Worm (Caenorhabditis elegans): ENCODE results near the gene ins-6.
"Not testable (repeated sequence)": the region's sequence is repeated elsewhere in the genome, so short reads cannot be mapped to it uniquely, and the experiment has no call there.

The ins-6 gene

DNA sequence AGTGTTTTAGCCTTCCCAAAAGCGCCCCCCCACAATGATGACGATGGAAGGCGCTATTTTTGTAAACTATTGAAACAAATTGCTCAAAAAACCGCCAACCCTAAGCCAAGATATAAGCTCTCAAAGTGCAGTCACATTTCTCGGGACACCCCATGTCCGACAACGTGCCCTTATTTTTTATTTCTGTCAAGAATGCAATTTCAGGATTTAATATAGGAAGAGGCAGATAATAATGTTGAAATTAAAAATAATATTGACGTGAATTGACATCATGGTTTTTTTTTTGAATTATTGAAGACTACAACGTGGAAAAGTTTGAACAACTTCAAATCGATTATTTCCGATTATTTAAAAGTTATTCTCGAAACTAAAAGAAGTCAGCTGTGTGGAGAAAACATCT, 13.8 kb downstream of the ins-6 start, which contains the start of gene ZK84.2:
ZK84.2 (plus strand) TSS at position 301 of the 400 bp plus-strand sequence.
- not testable (repeated sequence) for TF ChIP-seq dpl-1 (GFP tag; optimal IDR thresholded peaks at IDR 0.05); zip-2 (tag; optimal IDR thresholded peaks at IDR 0.05); D1046.2 (GFP tag; IDR thresholded peaks at IDR 0.05)

ce11 chrII:6016410-6016809, 16.2 kb downstream of the ins-6 start, which contains the start of gene ZK84.5:
ZK84.5 (minus strand) TSS chrII:6016510.
- TF ChIP-seq jun-1 (tag; optimal IDR thresholded peaks at IDR 0.05) (no peak), F37D6.2 (tag; optimal IDR thresholded peaks at IDR 0.05) (no peak), ceh-82 (tag; optimal IDR thresholded peaks at IDR 0.05) (no peak), mxl-2 (GFP tag; conservative IDR thresholded peaks at IDR 0.05) (no peak), lin-13 (GFP tag; optimal IDR thresholded peaks at IDR 0.05) (no peak), arid-1 (GFP tag; conservative IDR thresholded peaks at IDR 0.05) (no peak)

ce11 chrII:6020353-6020752, 20.1 kb downstream of the ins-6 start, which contains the start of gene ZK84.1:
ZK84.1 (plus strand) TSS chrII:6020653.
- TF ChIP-seq madf-5 (GFP tag; IDR thresholded peaks at IDR 0.05), result no peak
- no peak for TF ChIP-seq F49E8.2 (tag; optimal IDR thresholded peaks at IDR 0.05; ENCODE audit: borderline replicate concordance)

ce11 chrII:6022596-6022995, 22.4 kb downstream of the ins-6 start:
- TF ChIP-seq egl-43 (GFP tag; IDR thresholded peaks at IDR 0.05) (no peak), set-16 (GFP tag; IDR thresholded peaks at IDR 0.05) (peak; percentile 98), mep-1 (tag; optimal IDR thresholded peaks at IDR 0.05) (no peak), lin-13 (GFP tag; optimal IDR thresholded peaks at IDR 0.05) (no peak), ceh-82 (tag; optimal IDR thresholded peaks at IDR 0.05) (no peak), mxl-3 (GFP tag; optimal IDR thresholded peaks at IDR 0.05) (no peak), daf-16 (GFP tag; optimal IDR thresholded peaks at IDR 0.05) (no peak), daf-16 (tag; optimal IDR thresholded peaks at IDR 0.05) (no peak), hif-1 (tag; optimal IDR thresholded peaks at IDR 0.05) (no peak), ZK337.2 (GFP tag; IDR thresholded peaks at IDR 0.05) (no peak), nhr-6 (tag; optimal IDR thresholded peaks at IDR 0.05) (no peak), ceh-32 (tag; optimal IDR thresholded peaks at IDR 0.05; ENCODE audit: poor library complexity) (no peak), unc-130 (GFP tag; optimal IDR thresholded peaks at IDR 0.05) (no peak), pha-4 (GFP tag; IDR thresholded peaks at IDR 0.05) (peak; percentile 86; the same call in 1 of the 2 replicates), pha-4 (tag; optimal IDR thresholded peaks at IDR 0.05) (no peak)

ce11 chrII:6024879-6025278, 24.6 kb downstream of the ins-6 start, which contains the start of gene R12C12.9:
R12C12.9 (minus strand) TSS chrII:6024979.
- TF ChIP-seq pqm-1 (tag; optimal IDR thresholded peaks at IDR 0.05) (peak; percentile 43), nhr-76 (tag; optimal IDR thresholded peaks at IDR 0.05) (no peak), daf-16 (GFP tag; optimal IDR thresholded peaks at IDR 0.05) (no peak), daf-16 (tag; optimal IDR thresholded peaks at IDR 0.05) (peak; percentile 83)

ce11 chrII:6025647-6026046, 25.4 kb downstream of the ins-6 start:
- TF ChIP-seq dve-1 (tag; optimal IDR thresholded peaks at IDR 0.05; ENCODE audit: insufficient read depth), result peak; percentile 59
- no peak for TF ChIP-seq set-16 (GFP tag; IDR thresholded peaks at IDR 0.05)
- TF ChIP-seq hif-1 (tag; optimal IDR thresholded peaks at IDR 0.05), result peak in 1 of 2 experiments; percentile 63
- no peak for TF ChIP-seq mdl-1 (tag; optimal IDR thresholded peaks at IDR 0.05)
- no peak for TF ChIP-seq zip-2 (tag; optimal IDR thresholded peaks at IDR 0.05)
- no peak for TF ChIP-seq ztf-7 (tag; optimal IDR thresholded peaks at IDR 0.05)
- no peak for TF ChIP-seq lin-38 (GFP tag; IDR thresholded peaks at IDR 0.05)
- TF ChIP-seq ztf-11 (tag; optimal IDR thresholded peaks at IDR 0.05), result no peak
- no peak for TF ChIP-seq ceh-82 (tag; optimal IDR thresholded peaks at IDR 0.05)
- TF ChIP-seq sdz-12 (GFP tag; optimal IDR thresholded peaks at IDR 0.05), result no peak
- TF ChIP-seq daf-19 (GFP tag; conservative IDR thresholded peaks at IDR 0.05), result no peak
- TF ChIP-seq tag-97 (GFP tag; IDR thresholded peaks at IDR 0.05), result no peak
- TF ChIP-seq snpc-1.2 (GFP tag; IDR thresholded peaks at IDR 0.05), result no peak
- peak; percentile 69 for TF ChIP-seq dmd-6 (GFP tag; IDR thresholded peaks at IDR 0.05)
- TF ChIP-seq aha-1 (tag), result no peak
- no peak for TF ChIP-seq nhr-237 (tag; optimal IDR thresholded peaks at IDR 0.05)
- no peak for TF ChIP-seq nhr-111 (GFP tag; optimal IDR thresholded peaks at IDR 0.05)
- TF ChIP-seq nhr-41 (GFP tag; IDR thresholded peaks at IDR 0.05), result no peak
- TF ChIP-seq gei-8 (GFP tag; optimal IDR thresholded peaks at IDR 0.05), result no peak
- peak; percentile 7 for TF ChIP-seq nhr-102 (tag; optimal IDR thresholded peaks at IDR 0.05)
- no peak for TF ChIP-seq F37D6.2 (tag; optimal IDR thresholded peaks at IDR 0.05)

All from whole organism, L4 larva.